Fruit fly (Drosophila melanogaster) whole organism, embryonic: ENCODE data around the gene Max.
A peak's percentile ranks its signal among the peaks of the same experiment; 100 is the strongest.

Experiments used
- Awh ChIP-seq: fragments of 200-800 bp; sonication (Bioruptor generic); IDR thresholded peaks from 2 replicates; pipeline ENCODE4, ENCODE4 v1.3.6; 2022; ENCODE audit warnings: missing biosample characterization, missing genetic modification characterization
- BEAF-32 ChIP-seq: fragments of 200-800 bp; sonication (Bioruptor generic); optimal IDR thresholded peaks from 3 replicates; lab custom pipeline; 2017; ENCODE audit warnings: missing biosample characterization, missing genetic modification characterization, mild to moderate bottlenecking, moderate library complexity, missing genetic modification reagents
- Blimp-1 ChIP-seq: fragments of 200-800 bp; sonication (Bioruptor generic); optimal IDR thresholded peaks from 3 replicates; lab custom pipeline; 2018; ENCODE audit warnings: missing biosample characterization, missing genetic modification characterization, mild to moderate bottlenecking, moderate library complexity, missing genetic modification reagents
- CG10654 ChIP-seq: fragments of 200-800 bp; sonication (Bioruptor generic); optimal IDR thresholded peaks from 2 replicates; lab custom pipeline; 2016; ENCODE audit warnings: missing biosample characterization, missing genetic modification characterization
- CG12219 ChIP-seq: fragments of 200-800 bp; sonication (Bioruptor generic); optimal IDR thresholded peaks from 3 replicates; lab custom pipeline; 2018; ENCODE audit warnings: missing biosample characterization, mild to moderate bottlenecking, missing genetic modification characterization
- CG1233 ChIP-seq: fragments of 200-800 bp; sonication (Bioruptor generic); optimal IDR thresholded peaks from 4 replicates; lab custom pipeline; 2018; ENCODE audit warnings: missing biosample characterization, mild to moderate bottlenecking, missing genetic modification characterization
- CG12659 ChIP-seq: fragments of 200-800 bp; sonication (Bioruptor generic); optimal IDR thresholded peaks from 3 replicates; lab custom pipeline; 2017; ENCODE audit warnings: mild to moderate bottlenecking, missing biosample characterization, missing genetic modification reagents, missing genetic modification characterization
- CG12769 ChIP-seq: fragments of 200-800 bp; sonication (Bioruptor generic); optimal IDR thresholded peaks from 2 replicates; lab custom pipeline; 2019; ENCODE audit warnings: missing biosample characterization, mild to moderate bottlenecking, missing genetic modification characterization, moderate library complexity
- CG13287 ChIP-seq: fragments of 200-800 bp; sonication (Bioruptor generic); IDR thresholded peaks from 2 replicates; pipeline ENCODE4 v1.3.6; 2022; ENCODE audit warnings: missing biosample characterization, missing genetic modification characterization; ENCODE audit not compliant: partially characterized antibody
- CG1647 ChIP-seq: fragments of 200-800 bp; sonication (Bioruptor generic); optimal IDR thresholded peaks from 3 replicates; lab custom pipeline; 2016; ENCODE audit warnings: missing biosample characterization, missing genetic modification characterization
- CG18764 ChIP-seq: fragments of 200-800 bp; sonication (Bioruptor generic); optimal IDR thresholded peaks from 3 replicates; lab custom pipeline; 2016; ENCODE audit warnings: missing biosample characterization, missing genetic modification characterization
- CG2202 ChIP-seq: fragments of 200-800 bp; sonication (Bioruptor generic); optimal IDR thresholded peaks from 2 replicates; lab custom pipeline; 2018; ENCODE audit warnings: missing biosample characterization, mild to moderate bottlenecking, missing genetic modification characterization
- CG2875 ChIP-seq: fragments of 200-800 bp; sonication (Bioruptor generic); optimal IDR thresholded peaks from 2 replicates; lab custom pipeline; 2017; ENCODE audit warnings: missing biosample characterization, mild to moderate bottlenecking, missing genetic modification characterization, missing genetic modification reagents
- CG30431 ChIP-seq: fragments of 200-800 bp; sonication (Bioruptor generic); optimal IDR thresholded peaks from 2 replicates; lab custom pipeline; 2017; ENCODE audit warnings: missing biosample characterization, missing genetic modification characterization
- CG33213 ChIP-seq: fragments of 200-800 bp; sonication (Bioruptor generic); optimal IDR thresholded peaks from 3 replicates; lab custom pipeline; 2016; ENCODE audit warnings: missing biosample characterization, missing genetic modification characterization
- CG4820 ChIP-seq: fragments of 200-800 bp; sonication (Bioruptor generic); optimal IDR thresholded peaks from 3 replicates; lab custom pipeline; 2016; ENCODE audit warnings: missing biosample characterization, missing genetic modification characterization
- CG6683 ChIP-seq: fragments of 200-800 bp; sonication (Bioruptor generic); optimal IDR thresholded peaks from 2 replicates; lab custom pipeline; 2017; ENCODE audit warnings: missing biosample characterization, mild to moderate bottlenecking, missing genetic modification characterization, missing genetic modification reagents
- CG7357 ChIP-seq: fragments of 200-800 bp; sonication (Bioruptor generic); IDR thresholded peaks from 3 replicates; pipeline ENCODE4 v1.3.6; 2022; ENCODE audit warnings: missing biosample characterization, missing genetic modification characterization
- CG7745 ChIP-seq: fragments of 200-800 bp; sonication (Bioruptor generic); optimal IDR thresholded peaks from 2 replicates; lab custom pipeline; 2018; ENCODE audit warnings: missing biosample characterization, mild to moderate bottlenecking, missing genetic modification characterization, moderate library complexity
- CG7987 ChIP-seq: fragments of 200-800 bp; sonication (Bioruptor generic); optimal IDR thresholded peaks from 2 replicates; lab custom pipeline; 2018; ENCODE audit warnings: missing biosample characterization, mild to moderate bottlenecking, missing genetic modification characterization, moderate library complexity
- CG9932 ChIP-seq: fragments of 200-800 bp; sonication (Bioruptor generic); IDR thresholded peaks from 2 replicates; pipeline ENCODE4 v1.3.6; 2022; ENCODE audit warnings: missing biosample characterization, missing genetic modification characterization
- Camta ChIP-seq: fragments of 200-800 bp; sonication (Bioruptor generic); optimal IDR thresholded peaks from 2 replicates; lab custom pipeline; 2016; ENCODE audit warnings: missing biosample characterization, missing genetic modification characterization
- D19A ChIP-seq: fragments of 200-800 bp; optimal IDR thresholded peaks from 3 replicates; lab custom pipeline; 2019; ENCODE audit warnings: missing biosample characterization, mild to moderate bottlenecking, missing genetic modification characterization, moderate library complexity
- Dbx ChIP-seq: fragments of 200-800 bp; sonication (Bioruptor generic); IDR thresholded peaks from 3 replicates; pipeline ENCODE4 v1.3.6; 2022; ENCODE audit warnings: missing biosample characterization, missing genetic modification characterization
- Dp ChIP-seq: fragments of 200-800 bp; sonication (Bioruptor generic); optimal IDR thresholded peaks from 2 replicates; lab custom pipeline; 2018; ENCODE audit warnings: missing biosample characterization, mild to moderate bottlenecking, missing genetic modification characterization, moderate library complexity
- E2f2 ChIP-seq: fragments of 200-800 bp; sonication (Bioruptor generic); IDR thresholded peaks from 2 replicates; pipeline ENCODE4 v1.3.6; 2022; ENCODE audit warnings: missing biosample characterization, missing genetic modification characterization
- NK7.1 ChIP-seq: fragments of 200-800 bp; sonication (Bioruptor generic); optimal IDR thresholded peaks from 3 replicates; lab custom pipeline; 2016; ENCODE audit warnings: missing biosample characterization, missing genetic modification characterization
- NfI ChIP-seq: fragments of 200-800 bp; sonication (Bioruptor generic); optimal IDR thresholded peaks from 3 replicates; lab custom pipeline; 2018; ENCODE audit warnings: missing biosample characterization, mild to moderate bottlenecking, missing genetic modification characterization, moderate library complexity
- PHDP ChIP-seq: fragments of 200-800 bp; sonication (Bioruptor generic); optimal IDR thresholded peaks from 3 replicates; lab custom pipeline; 2018; ENCODE audit warnings: missing biosample characterization, mild to moderate bottlenecking, missing genetic modification characterization, moderate library complexity
- Poxn ChIP-seq: fragments of 200-800 bp; sonication (Bioruptor generic); IDR thresholded peaks from 2 replicates; pipeline ENCODE4 v1.3.6; 2022; ENCODE audit warnings: missing biosample characterization, missing genetic modification characterization
- Ptx1 ChIP-seq: fragments of 200-800 bp; sonication (Bioruptor generic); IDR thresholded peaks from 2 replicates; pipeline ENCODE4 v1.3.6; 2022; ENCODE audit warnings: missing biosample characterization, missing genetic modification characterization
- Scr ChIP-seq: fragments of 200-800 bp; sonication (Bioruptor generic); IDR thresholded peaks from 2 replicates; pipeline ENCODE4 v1.3.6; 2022; ENCODE audit warnings: missing biosample characterization, missing genetic modification characterization; ENCODE audit not compliant: partially characterized antibody
- al ChIP-seq: fragments of 200-800 bp; sonication (Bioruptor generic); IDR thresholded peaks from 2 replicates; pipeline ENCODE4 v1.3.6; 2022; ENCODE audit warnings: missing biosample characterization, missing genetic modification characterization
- ap ChIP-seq: fragments of 200-800 bp; sonication (Bioruptor generic); IDR thresholded peaks from 2 replicates; pipeline ENCODE4 v1.3.6; 2022; ENCODE audit warnings: missing biosample characterization, missing genetic modification characterization
- az2 ChIP-seq: fragments of 200-800 bp; sonication (Bioruptor generic); optimal IDR thresholded peaks from 3 replicates; lab custom pipeline; 2016; ENCODE audit warnings: missing biosample characterization, missing genetic modification characterization
- ci ChIP-seq: fragments of 200-800 bp; sonication (Bioruptor generic); IDR thresholded peaks from 3 replicates; pipeline ENCODE4 v1.3.6; 2022; ENCODE audit warnings: missing biosample characterization, missing genetic modification characterization
- crp ChIP-seq, 2 experiments: fragments of 200-800 bp; sonication (Bioruptor generic); optimal IDR thresholded peaks; 2 replicates in 1 of 2; 3 replicates in 1 of 2; lab custom pipeline; 2017; ENCODE audit warnings: missing biosample characterization in 2 of 2, missing genetic modification characterization in 2 of 2, mild to moderate bottlenecking in 1 of 2, moderate library complexity in 1 of 2
- danr ChIP-seq: fragments of 200-800 bp; sonication (Bioruptor generic); IDR thresholded peaks from 2 replicates; pipeline ENCODE4 v1.3.6; 2022; ENCODE audit warnings: missing biosample characterization, missing genetic modification characterization
- dati ChIP-seq: fragments of 200-800 bp; sonication (Bioruptor generic); IDR thresholded peaks from 2 replicates; pipeline ENCODE4 v1.3.6; 2022; ENCODE audit warnings: missing biosample characterization, missing genetic modification characterization
- dmrt99B ChIP-seq: fragments of 200-800 bp; sonication (Bioruptor generic); optimal IDR thresholded peaks from 2 replicates; lab custom pipeline; 2018; ENCODE audit warnings: missing biosample characterization, mild to moderate bottlenecking, missing genetic modification characterization, moderate library complexity
- eyg ChIP-seq: fragments of 200-800 bp; sonication (Bioruptor generic); optimal IDR thresholded peaks from 3 replicates; lab custom pipeline; 2016; ENCODE audit warnings: missing biosample characterization, missing genetic modification characterization
- hb ChIP-seq: fragments of 200-800 bp; sonication (Bioruptor generic); IDR thresholded peaks from 3 replicates; pipeline ENCODE4 v1.3.6; 2022; ENCODE audit warnings: missing biosample characterization, missing genetic modification characterization; ENCODE audit not compliant: partially characterized antibody
- pan ChIP-seq, 4 experiments: fragments of >200 bp in 3 of 4; fragments of 200-800 bp in 1 of 4; sonication (Bioruptor generic) in 1 of 4; optimal IDR thresholded peaks in 3 of 4; IDR thresholded peaks in 1 of 4; 2 replicates each; pipeline versions ENCODE4 v1.3.6 to Lab custom; 2017 to 2022; ENCODE audit warnings: missing biosample characterization in 2 of 4, missing genetic modification characterization in 2 of 4, mixed read lengths in 1 of 4
- pfk ChIP-seq: fragments of 200-800 bp; sonication (Bioruptor generic); optimal IDR thresholded peaks from 2 replicates; lab custom pipeline; 2018; ENCODE audit warnings: missing biosample characterization, mild to moderate bottlenecking, missing genetic modification characterization, moderate library complexity
- pum ChIP-seq: fragments of 200-800 bp; sonication (Bioruptor generic); optimal IDR thresholded peaks from 2 replicates; lab custom pipeline; 2016; ENCODE audit warnings: missing biosample characterization, missing genetic modification characterization
- ranshi ChIP-seq: fragments of 200-800 bp; sonication (Bioruptor generic); IDR thresholded peaks from 2 replicates; pipeline ENCODE4 v1.3.6; 2022; ENCODE audit warnings: missing biosample characterization, missing genetic modification characterization
- slbo ChIP-seq: fragments of 200-800 bp; sonication (Bioruptor generic); IDR thresholded peaks from 2 replicates; pipeline ENCODE4 v1.3.6; 2022; ENCODE audit warnings: missing biosample characterization, missing genetic modification characterization
- sr ChIP-seq: fragments of 200-800 bp; sonication (Bioruptor generic); IDR thresholded peaks from 3 replicates; pipeline ENCODE4 v1.3.6; 2022; ENCODE audit warnings: missing biosample characterization, missing genetic modification characterization
- tin ChIP-seq: fragments of 200-800 bp; sonication (Bioruptor generic); optimal IDR thresholded peaks from 3 replicates; lab custom pipeline; 2016; ENCODE audit warnings: missing biosample characterization, missing genetic modification characterization
- toy ChIP-seq: fragments of 200-800 bp; sonication (Bioruptor generic); IDR thresholded peaks from 2 replicates; pipeline ENCODE4 v1.3.6; 2022; ENCODE audit warnings: missing biosample characterization, missing genetic modification characterization

The Max gene

DNA sequence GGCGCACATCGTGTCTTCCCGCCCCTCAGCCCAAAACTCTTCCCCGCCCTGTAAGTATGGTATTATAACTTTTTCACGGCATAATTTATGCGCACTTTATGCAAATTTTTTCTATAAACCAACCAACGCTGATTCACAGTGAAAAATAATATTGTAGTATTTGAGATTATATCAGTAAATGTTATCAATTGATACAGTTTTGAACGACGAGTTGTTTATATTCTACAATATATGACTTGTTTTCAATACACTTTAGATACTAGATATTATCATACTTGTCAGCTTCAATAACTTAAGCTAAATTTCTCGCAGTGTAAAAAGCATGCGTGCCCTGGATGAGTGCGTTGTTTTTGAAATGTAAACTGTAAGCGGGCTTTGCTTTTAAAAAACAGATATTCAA, 47.6 kb downstream of the Max start:
- TF ChIP-seq CG10654: no peak
- TF ChIP-seq CG13287 (GFP tag; lab: Robert Waterston, UW): no peak
- TF ChIP-seq CG2202 (tag; lab: Kevin White, UChicago): no peak
- TF ChIP-seq pfk (GFP tag; lab: Kevin White, UChicago): no peak
- peak; percentile 43 for TF ChIP-seq D19A (tag; lab: Kevin White, UChicago)
- no peak for TF ChIP-seq Camta
- no peak for TF ChIP-seq dati
- TF ChIP-seq NfI (GFP tag; lab: Kevin White, UChicago): peak; percentile 11
- no peak for TF ChIP-seq CG7745 (tag; lab: Kevin White, UChicago)
- TF ChIP-seq Dp (GFP tag; lab: Kevin White, UChicago): no peak
- TF ChIP-seq CG33213 (GFP tag; lab: Kevin White, UChicago): no peak
- no peak for TF ChIP-seq crp (GFP tag; optimal IDR thresholded peaks at IDR 0.05; lab: Kevin White, UChicago)
- TF ChIP-seq CG7987 (GFP tag; lab: Kevin White, UChicago): peak; percentile 18
- TF ChIP-seq danr (GFP tag; lab: Robert Waterston, UW): no peak
- TF ChIP-seq az2 (GFP tag; lab: Kevin White, UChicago): peak; percentile 24
- no peak for TF ChIP-seq CG2875 (GFP tag; lab: Kevin White, UChicago)
- TF ChIP-seq Awh (GFP tag; lab: Robert Waterston, UW): no peak
- TF ChIP-seq dmrt99B (tag; lab: Kevin White, UChicago): peak; percentile 77
- TF ChIP-seq BEAF-32 (GFP tag; lab: Kevin White, UChicago): no peak
- TF ChIP-seq CG18764 (GFP tag; lab: Kevin White, UChicago): peak; percentile 13
- TF ChIP-seq CG6683: no peak
- TF ChIP-seq CG12769 (tag; lab: Kevin White, UChicago): peak; percentile 74
- no peak for TF ChIP-seq hb (GFP tag; lab: Robert Waterston, UW)
- peak; percentile 19 for TF ChIP-seq CG12659 (GFP tag; lab: Kevin White, UChicago)
- TF ChIP-seq Blimp-1 (GFP tag; lab: Kevin White, UChicago): peak; percentile 48
- no peak for TF ChIP-seq Poxn (GFP tag; lab: Robert Waterston, UW)
- no peak for TF ChIP-seq CG12219 (GFP tag; lab: Kevin White, UChicago)
- TF ChIP-seq NK7.1 (GFP tag; lab: Kevin White, UChicago): no peak
- no peak for TF ChIP-seq toy (GFP tag; lab: Robert Waterston, UW)
- peak; percentile 56; the same call in 1 of the 2 replicates for TF ChIP-seq slbo (GFP tag; lab: Robert Waterston, UW)
- no peak for TF ChIP-seq sr (GFP tag; lab: Robert Waterston, UW)
- peak; percentile 51 for TF ChIP-seq ranshi (GFP tag; lab: Robert Waterston, UW)
- peak; percentile 41; the same call in 1 of the 3 replicates for TF ChIP-seq ci (GFP tag; lab: Robert Waterston, UW)
- peak; percentile 7 for TF ChIP-seq tin (GFP tag; lab: Kevin White, UChicago)
- no peak for TF ChIP-seq eyg (GFP tag; lab: Kevin White, UChicago)
- TF ChIP-seq CG4820 (GFP tag; lab: Kevin White, UChicago): no peak
- peak; percentile 42; the same call in 1 of the 2 replicates for TF ChIP-seq CG9932 (GFP tag; lab: Robert Waterston, UW)
- TF ChIP-seq Dbx: peak; percentile 65; the same call in 2 of the 3 replicates
- TF ChIP-seq ap (GFP tag; lab: Robert Waterston, UW): no peak
- peak; percentile 35; the same call in 1 of the 2 replicates for TF ChIP-seq al (GFP tag; lab: Robert Waterston, UW)
- TF ChIP-seq CG1647 (GFP tag; lab: Kevin White, UChicago): no peak
- peak; percentile 46 for TF ChIP-seq CG1233 (GFP tag; lab: Kevin White, UChicago)
- TF ChIP-seq CG30431 (GFP tag; lab: Kevin White, UChicago): no peak
- peak; percentile 67 for TF ChIP-seq PHDP
- peak; percentile 58 for TF ChIP-seq Ptx1 (GFP tag; lab: Robert Waterston, UW)
- peak; percentile 12; the same call in 1 of the 2 replicates for TF ChIP-seq E2f2 (GFP tag; lab: Robert Waterston, UW)
- TF ChIP-seq pum (GFP tag; lab: Kevin White, UChicago): no peak
- TF ChIP-seq pan (optimal IDR thresholded peaks at IDR 0.05; lab: Kevin White, UChicago): no peak
- peak in 1 of 2 experiments; percentile 57 for TF ChIP-seq pan (GFP tag; optimal IDR thresholded peaks at IDR 0.05 in 1 of 2, IDR thresholded peaks at IDR 0.05 in 1 of 2)
- no peak for TF ChIP-seq Scr (GFP tag; lab: Robert Waterston, UW)
- no peak for TF ChIP-seq CG7357 (GFP tag; lab: Robert Waterston, UW)
